Worm (Caenorhabditis elegans) whole organism, midembryonic: ENCODE measurements around the gene parg-2.

ENCODE experiments used
- T22C8.4 ChIP-seq: fragments of 200-800 bp; sonication (Bioruptor generic); IDR thresholded peaks from 2 replicates; pipeline ENCODE4 v1.3.6; 2022; ENCODE audit warnings: missing genetic modification characterization, missing compliant biosample characterization
- cog-1 ChIP-seq: sonication (generic microtip); optimal IDR thresholded peaks from 2 replicates; lab custom pipeline; 2016; ENCODE audit warnings: missing genetic modification characterization, missing compliant biosample characterization
- flt-1 ChIP-seq: fragments of 200-800 bp; sonication (Bioruptor generic); IDR thresholded peaks from 2 replicates; pipeline ENCODE4 v1.3.6; 2022; ENCODE audit warnings: missing genetic modification characterization, missing compliant biosample characterization
- klf-2 ChIP-seq: fragments of 200-800 bp; sonication (Bioruptor generic); conservative IDR thresholded peaks from 2 replicates; pipeline ENCODE4 v1.3.6; 2022; ENCODE audit warnings: missing genetic modification reagents, missing genetic modification characterization, missing compliant biosample characterization
- med-1 ChIP-seq: sonication (generic microtip); optimal IDR thresholded peaks from 2 replicates; lab custom pipeline; 2017; ENCODE audit warnings: missing genetic modification characterization, mild to moderate bottlenecking, missing compliant biosample characterization, antibody characterized with exemption, missing genetic modification reagents; ENCODE audit not compliant: insufficient read depth
- ref-1 ChIP-seq: fragments of 200-800 bp; sonication (Bioruptor generic); conservative IDR thresholded peaks from 2 replicates; pipeline ENCODE4 v1.3.6; 2022; ENCODE audit warnings: missing genetic modification reagents, missing genetic modification characterization, missing compliant biosample characterization
- tab-1 ChIP-seq: fragments of 200-800 bp; sonication (Bioruptor generic); IDR thresholded peaks from 2 replicates; pipeline ENCODE4 v1.3.6; 2022; ENCODE audit warnings: missing genetic modification characterization, missing compliant biosample characterization
- ztf-23 ChIP-seq: fragments of 200-800 bp; sonication (Bioruptor generic); IDR thresholded peaks from 2 replicates; pipeline ENCODE4 v1.3.6; 2022; ENCODE audit warnings: missing genetic modification reagents, missing genetic modification characterization, missing compliant biosample characterization
- ztf-29 ChIP-seq: fragments of 200-800 bp; sonication (Bioruptor generic); IDR thresholded peaks from 2 replicates; pipeline ENCODE4 v1.3.6; 2022; ENCODE audit warnings: missing genetic modification reagents, missing genetic modification characterization, missing compliant biosample characterization

The parg-2 gene

DNA sequence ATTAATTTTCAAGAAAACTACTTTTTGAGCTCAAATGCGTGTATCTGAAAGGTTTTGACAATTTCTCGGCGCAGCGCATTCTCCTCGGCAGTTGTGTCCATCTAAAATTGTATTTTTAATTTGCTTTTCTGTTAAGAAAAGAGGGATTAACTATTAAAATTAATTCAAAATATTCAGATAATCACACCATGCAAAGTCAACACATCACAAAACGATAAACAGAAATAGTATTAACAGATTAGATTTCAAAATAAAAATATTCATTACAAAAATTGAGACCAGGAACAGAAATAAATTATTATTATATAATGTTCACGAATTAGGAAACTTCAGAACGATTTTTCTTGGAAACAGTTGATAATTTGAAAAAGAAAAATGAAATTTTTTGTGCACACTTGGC, 28.4 kb downstream of the parg-2 start, which contains the start of gene pole-2:
Gene pole-2, minus strand, starts transcription at position 101 of the 400 bp plus-strand sequence.
- TF ChIP-seq med-1 (GFP tag; lab: Kevin White, UChicago) (no peak), ref-1 (GFP tag; lab: Robert Waterston, UW) (no peak), cog-1 (tag; lab: Kevin White, UChicago) (no peak), ztf-23 (no peak), T22C8.4 (no peak), flt-1 (GFP tag; lab: Robert Waterston, UW) (no peak), ztf-29 (no peak), klf-2 (GFP tag; lab: Robert Waterston, UW) (no peak), tab-1 (GFP tag; lab: Robert Waterston, UW) (no peak)

DNA sequence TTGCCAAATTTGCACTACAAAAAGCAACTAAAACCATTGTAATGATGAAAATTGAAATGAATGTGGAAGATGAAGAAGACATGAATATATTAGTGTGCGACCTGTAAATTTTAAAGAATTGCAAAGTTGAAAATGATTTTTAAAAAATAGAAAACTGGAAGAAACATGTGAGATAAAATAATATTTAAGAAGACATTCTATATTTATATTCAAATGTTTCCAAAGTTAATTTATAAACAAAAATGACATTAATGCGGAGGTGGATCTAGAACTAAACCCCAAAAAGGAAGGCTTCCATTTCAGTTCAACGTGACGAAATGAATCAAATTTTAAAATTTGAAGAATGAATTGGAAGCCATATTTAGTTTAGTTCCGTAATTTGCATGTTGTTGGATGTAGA, 35.7 kb downstream of the parg-2 start, which contains the start of gene nlp-60:
Gene nlp-60, minus strand, starts transcription at position 101 of the 400 bp plus-strand sequence.
- no peak for TF ChIP-seq flt-1 (GFP tag; lab: Robert Waterston, UW)
- TF ChIP-seq ztf-23: no peak
- TF ChIP-seq ztf-29: no peak
- no peak for TF ChIP-seq med-1 (GFP tag; lab: Kevin White, UChicago)
- TF ChIP-seq tab-1 (GFP tag; lab: Robert Waterston, UW): no peak
- TF ChIP-seq T22C8.4: no peak
- no peak for TF ChIP-seq cog-1 (tag; lab: Kevin White, UChicago)
- TF ChIP-seq klf-2 (GFP tag; lab: Robert Waterston, UW): no peak
- TF ChIP-seq ref-1 (GFP tag; lab: Robert Waterston, UW): no peak

DNA sequence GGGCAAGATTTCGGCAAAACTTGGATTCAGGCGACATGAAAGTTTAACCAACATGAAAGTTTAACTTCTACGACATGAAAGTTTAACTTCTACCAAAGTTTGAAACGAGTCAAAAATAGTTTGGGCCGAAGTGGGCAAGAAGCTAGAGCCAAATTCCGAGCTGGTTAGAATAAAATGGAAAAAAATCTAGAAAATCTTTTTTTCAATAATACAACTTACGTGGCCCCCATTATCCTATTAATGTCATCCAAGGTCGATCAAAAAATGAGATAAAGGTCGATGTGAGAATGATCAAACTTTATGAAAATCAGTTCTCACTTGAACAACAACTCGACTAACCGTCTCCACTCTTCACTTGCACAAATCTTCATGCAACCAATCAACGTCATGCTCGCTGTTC, 37.6 kb downstream of the parg-2 start, which contains the start of gene F08B4.8:
Gene F08B4.8, plus strand, starts transcription at position 301 of the 400 bp plus-strand sequence.
- TF ChIP-seq klf-2 (GFP tag; lab: Robert Waterston, UW): no peak
- TF ChIP-seq ztf-29: no peak
- no peak for TF ChIP-seq T22C8.4
- no peak for TF ChIP-seq ref-1 (GFP tag; lab: Robert Waterston, UW)
- TF ChIP-seq flt-1 (GFP tag; lab: Robert Waterston, UW): no peak
- no peak for TF ChIP-seq med-1 (GFP tag; lab: Kevin White, UChicago)
- no peak for TF ChIP-seq ztf-23
- no peak for TF ChIP-seq tab-1 (GFP tag; lab: Robert Waterston, UW)

DNA sequence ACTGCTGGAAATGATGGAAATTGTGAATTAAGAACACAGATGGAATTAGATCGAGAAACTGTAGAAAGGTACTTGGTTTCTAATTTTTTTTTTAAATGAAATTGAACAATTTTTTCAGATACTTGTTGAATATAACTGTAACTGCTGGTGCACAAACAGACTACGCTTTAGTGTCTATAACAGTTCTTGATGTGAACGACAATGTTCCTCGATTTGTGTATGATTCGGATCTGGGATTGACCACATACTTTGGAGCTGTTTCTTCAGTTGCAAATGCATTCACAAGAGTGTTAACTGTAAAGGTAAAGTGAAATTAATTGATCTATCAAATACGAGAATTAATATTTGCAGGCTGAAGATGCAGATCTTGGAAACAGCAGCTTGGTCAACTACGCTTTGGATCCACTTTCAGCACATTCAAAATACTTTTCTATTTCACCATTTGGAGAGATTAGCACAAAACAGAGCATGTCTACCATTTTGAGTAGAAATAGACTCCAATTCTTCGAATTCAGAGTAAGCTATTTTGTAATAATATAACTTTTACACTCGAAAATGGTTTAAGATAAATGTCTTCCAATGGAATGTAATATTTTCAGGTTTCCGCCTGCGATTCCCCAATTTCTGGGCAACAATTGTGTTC, 41.1 kb downstream of the parg-2 start:
- TF ChIP-seq tab-1 (GFP tag; lab: Robert Waterston, UW) (no peak), cog-1 (tag; lab: Kevin White, UChicago) (no peak)

DNA sequence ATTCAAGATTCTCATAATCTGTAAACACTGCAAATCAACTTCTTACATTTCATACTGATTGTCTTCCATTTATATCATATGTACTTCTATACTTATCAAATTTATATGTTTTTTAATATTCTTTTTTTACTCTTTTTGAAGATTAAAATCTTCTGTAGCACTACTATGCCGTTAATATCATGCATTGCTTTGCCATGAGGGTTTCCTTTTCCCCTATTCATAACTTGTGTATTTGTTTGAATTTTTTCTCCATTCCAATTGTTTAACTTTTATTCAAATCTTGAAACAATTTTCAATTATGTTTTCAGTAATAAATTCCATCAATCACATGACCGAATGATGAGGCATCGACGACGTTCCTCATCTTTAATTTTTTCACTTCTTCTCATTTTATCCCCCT, 46.3 kb downstream of the parg-2 start, which contains the start of gene cdh-5:
Gene cdh-5, plus strand, starts transcription at position 301 of the 400 bp plus-strand sequence.
- TF ChIP-seq klf-2 (GFP tag; lab: Robert Waterston, UW): no peak
- TF ChIP-seq tab-1 (GFP tag; lab: Robert Waterston, UW): no peak
- TF ChIP-seq ztf-23: no peak
- no peak for TF ChIP-seq flt-1 (GFP tag; lab: Robert Waterston, UW)
- TF ChIP-seq T22C8.4: no peak
- no peak for TF ChIP-seq ztf-29
- TF ChIP-seq ref-1 (GFP tag; lab: Robert Waterston, UW): no peak

DNA sequence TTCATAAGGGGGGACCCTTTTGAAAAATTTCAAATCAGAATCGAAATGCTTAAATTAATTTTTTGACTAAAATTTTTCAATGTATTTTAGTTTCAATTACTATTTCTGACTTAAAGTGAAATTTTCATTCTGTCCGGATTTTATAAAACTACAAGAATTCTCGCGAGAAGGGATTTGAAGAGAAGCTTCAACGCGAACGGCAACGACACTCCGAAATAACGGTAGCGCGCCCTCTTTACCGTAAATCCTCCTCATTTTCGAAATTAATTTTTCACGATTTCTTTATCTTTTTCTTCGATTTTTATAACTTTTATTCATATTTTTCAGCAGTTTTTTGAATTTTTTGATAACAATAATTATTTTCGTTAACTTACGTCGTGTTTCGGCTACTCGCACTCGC, 49.2 kb downstream of the parg-2 start:
- TF ChIP-seq cog-1 (tag; lab: Kevin White, UChicago): no peak
- no peak for TF ChIP-seq ztf-23
- no peak for TF ChIP-seq flt-1 (GFP tag; lab: Robert Waterston, UW)
